Worm (Caenorhabditis elegans) whole organism, L2 larva: ENCODE data around the gene F01F1.15.

Experiments used
- C34F6.9 ChIP-seq: fragments of 150-350 bp; optimal IDR thresholded peaks from 2 replicates; lab custom pipeline; 2014; ENCODE audit warnings: missing biosample characterization, missing genetic modification characterization
- F13H6.1 ChIP-seq: sonication (generic microtip); optimal IDR thresholded peaks from 2 replicates; lab custom pipeline; 2016; ENCODE audit warnings: missing genetic modification characterization, missing compliant biosample characterization
- Y55F3AM.14 ChIP-seq: fragments of 200-800 bp; sonication (Bioruptor generic); optimal IDR thresholded peaks from 2 replicates; lab custom pipeline; 2018; ENCODE audit warnings: mild to moderate bottlenecking, missing genetic modification characterization, missing compliant biosample characterization
- ZK546.5 ChIP-seq: sonication (generic microtip); optimal IDR thresholded peaks from 2 replicates; lab custom pipeline; 2017; ENCODE audit warnings: missing biosample characterization, missing genetic modification characterization
- alr-1 ChIP-seq: fragments of 150-350 bp; optimal IDR thresholded peaks from 2 replicates; lab custom pipeline; 2014; ENCODE audit warnings: missing biosample characterization, missing genetic modification characterization
- ama-1 ChIP-seq: fragments of 150-350 bp; optimal IDR thresholded peaks from 2 replicates; lab custom pipeline; 2018; ENCODE audit warnings: inconsistent platforms
- blmp-1 ChIP-seq: sonication (generic microtip); optimal IDR thresholded peaks from 2 replicates; lab custom pipeline; 2017; ENCODE audit warnings: missing genetic modification characterization, mild to moderate bottlenecking, missing compliant biosample characterization, antibody characterized with exemption, moderate library complexity; ENCODE audit not compliant: insufficient read depth
- crh-2 ChIP-seq: sonication (generic microtip); optimal IDR thresholded peaks from 2 replicates; lab custom pipeline; 2017; ENCODE audit warnings: missing biosample characterization, missing genetic modification characterization
- dmd-4 ChIP-seq: sonication (generic microtip); optimal IDR thresholded peaks from 2 replicates; lab custom pipeline; 2017; ENCODE audit warnings: missing biosample characterization, missing genetic modification characterization
- elt-1 ChIP-seq: fragments of 150-350 bp; optimal IDR thresholded peaks from 2 replicates; lab custom pipeline; 2014; ENCODE audit warnings: missing biosample characterization, missing genetic modification characterization
- elt-3 ChIP-seq: sonication (generic microtip); optimal IDR thresholded peaks from 2 replicates; lab custom pipeline; 2017; ENCODE audit warnings: missing biosample characterization, missing genetic modification characterization
- gmeb-1 ChIP-seq: fragments of 150-350 bp; optimal IDR thresholded peaks from 2 replicates; lab custom pipeline; 2014; ENCODE audit warnings: missing biosample characterization, missing genetic modification characterization
- lin-11 ChIP-seq: fragments of 150-350 bp; sonication (generic microtip); optimal IDR thresholded peaks from 2 replicates; lab custom pipeline; 2014; ENCODE audit warnings: missing biosample characterization, missing genetic modification characterization, inconsistent platforms, mixed read lengths
- lin-13 ChIP-seq: fragments of 150-350 bp; optimal IDR thresholded peaks from 2 replicates; lab custom pipeline; 2014; ENCODE audit warnings: missing biosample characterization, missing genetic modification reagents, missing genetic modification characterization
- lsy-2 ChIP-seq, 2 experiments: fragments of 150-350 bp in 1 of 2; sonication (generic microtip) in 1 of 2; optimal IDR thresholded peaks; 2 replicates each; lab custom pipeline; 2014 to 2017; ENCODE audit warnings: missing biosample characterization in 2 of 2, missing genetic modification characterization in 2 of 2
- mab-5 ChIP-seq: fragments of 150-350 bp; optimal IDR thresholded peaks from 2 replicates; lab custom pipeline; 2014; ENCODE audit warnings: missing biosample characterization, missing genetic modification characterization
- mdl-1 ChIP-seq, 2 experiments: fragments of 150-350 bp in 1 of 2; sonication (generic microtip) in 1 of 2; optimal IDR thresholded peaks; 2 replicates each; lab custom pipeline; 2017; ENCODE audit warnings: missing biosample characterization in 2 of 2, missing genetic modification characterization in 2 of 2
- nhr-10 ChIP-seq: sonication (generic microtip); optimal IDR thresholded peaks from 2 replicates; lab custom pipeline; 2017; ENCODE audit warnings: missing biosample characterization, missing genetic modification characterization
- nhr-11 ChIP-seq: fragments of 150-350 bp; optimal IDR thresholded peaks from 2 replicates; lab custom pipeline; 2014; ENCODE audit warnings: missing biosample characterization, missing genetic modification characterization
- nhr-12 ChIP-seq: fragments of 150-350 bp; optimal IDR thresholded peaks from 2 replicates; lab custom pipeline; 2014; ENCODE audit warnings: missing biosample characterization, missing genetic modification characterization
- nhr-129 ChIP-seq: fragments of 150-350 bp; optimal IDR thresholded peaks from 2 replicates; lab custom pipeline; 2014; ENCODE audit warnings: missing biosample characterization, missing genetic modification characterization
- nhr-21 ChIP-seq: fragments of 150-350 bp; optimal IDR thresholded peaks from 2 replicates; lab custom pipeline; 2014; ENCODE audit warnings: missing biosample characterization, missing genetic modification characterization
- nhr-23 ChIP-seq: fragments of 150-350 bp; optimal IDR thresholded peaks from 2 replicates; lab custom pipeline; 2014; ENCODE audit warnings: missing biosample characterization, missing genetic modification reagents, missing genetic modification characterization
- nhr-237 ChIP-seq: fragments of 150-350 bp; optimal IDR thresholded peaks from 2 replicates; lab custom pipeline; 2014; ENCODE audit warnings: missing biosample characterization, missing genetic modification characterization
- nhr-25 ChIP-seq: fragments of 150-350 bp; sonication (generic microtip); optimal IDR thresholded peaks from 3 replicates; lab custom pipeline; 2014; ENCODE audit warnings: missing biosample characterization, missing genetic modification characterization
- nhr-6 ChIP-seq: fragments of 150-350 bp; optimal IDR thresholded peaks from 2 replicates; lab custom pipeline; 2014; ENCODE audit warnings: missing biosample characterization, missing genetic modification characterization
- nhr-77 ChIP-seq: fragments of 150-350 bp; optimal IDR thresholded peaks from 2 replicates; lab custom pipeline; 2014; ENCODE audit warnings: missing biosample characterization, missing genetic modification characterization
- peb-1 ChIP-seq: fragments of 150-350 bp; optimal IDR thresholded peaks from 2 replicates; lab custom pipeline; 2014; ENCODE audit warnings: missing biosample characterization, missing genetic modification characterization
- sem-4 ChIP-seq: fragments of 150-350 bp; optimal IDR thresholded peaks from 2 replicates; lab custom pipeline; 2014; ENCODE audit warnings: missing biosample characterization, missing genetic modification reagents, missing genetic modification characterization
- skn-1 ChIP-seq: sonication (generic microtip); optimal IDR thresholded peaks from 2 replicates; lab custom pipeline; 2017; ENCODE audit warnings: missing biosample characterization, missing genetic modification characterization
- sma-3 ChIP-seq: sonication (generic microtip); optimal IDR thresholded peaks from 2 replicates; lab custom pipeline; 2016; ENCODE audit warnings: missing genetic modification reagents, missing genetic modification characterization, missing compliant biosample characterization
- sma-9 ChIP-seq, 2 experiments: fragments of 150-350 bp in 1 of 2; sonication (generic microtip) in 1 of 2; optimal IDR thresholded peaks; 2 replicates each; lab custom pipeline; 2014 to 2016; ENCODE audit warnings: missing genetic modification characterization in 2 of 2, mild to moderate bottlenecking in 1 of 2, missing biosample characterization in 1 of 2, missing compliant biosample characterization in 1 of 2, missing genetic modification reagents in 1 of 2, moderate library complexity in 1 of 2
- unc-39 ChIP-seq: fragments of 150-350 bp; optimal IDR thresholded peaks from 2 replicates; lab custom pipeline; 2014; ENCODE audit warnings: missing biosample characterization, missing genetic modification characterization
- unc-55 ChIP-seq: fragments of 150-350 bp; sonication (generic microtip); optimal IDR thresholded peaks from 3 replicates; lab custom pipeline; 2014; ENCODE audit warnings: missing biosample characterization, missing genetic modification reagents, missing genetic modification characterization
- unc-62 ChIP-seq: fragments of 150-350 bp; optimal IDR thresholded peaks from 2 replicates; lab custom pipeline; 2014; ENCODE audit warnings: missing biosample characterization, missing genetic modification reagents, missing genetic modification characterization
- zag-1 ChIP-seq: fragments of 150-350 bp; optimal IDR thresholded peaks from 2 replicates; lab custom pipeline; 2014; ENCODE audit warnings: missing biosample characterization, missing genetic modification characterization
- ztf-11 ChIP-seq: sonication (generic microtip); optimal IDR thresholded peaks from 2 replicates; lab custom pipeline; 2017; ENCODE audit warnings: missing biosample characterization, missing genetic modification characterization
- ztf-4 ChIP-seq: fragments of 150-350 bp; optimal IDR thresholded peaks from 2 replicates; lab custom pipeline; 2014; ENCODE audit warnings: missing biosample characterization, missing genetic modification characterization

Gene F01F1.15

ce11 chrIII:5879291-5879968, 10.1 kb upstream of the F01F1.15 start, which contains the start of gene hpo-10:
Gene hpo-10 (plus strand): TSS chrIII:5879489.
- TF ChIP-seq peb-1 (tag; lab: Kevin White, UChicago) (no peak), nhr-12 (tag; lab: Kevin White, UChicago) (no peak), ZK546.5 (tag; lab: Kevin White, UChicago) (no peak), F13H6.1 (no peak), elt-3 (no peak), crh-2 (tag; lab: Kevin White, UChicago) (peak; percentile 52), nhr-10 (tag; lab: Kevin White, UChicago) (no peak), skn-1 (tag; lab: Kevin White, UChicago) (no peak), C34F6.9 (tag; lab: Kevin White, UChicago) (peak; percentile 56), zag-1 (no peak), unc-39 (tag; lab: Kevin White, UChicago) (no peak), blmp-1 (tag; lab: Kevin White, UChicago) (no peak), gmeb-1 (tag; lab: Kevin White, UChicago) (peak; percentile 1), Y55F3AM.14 (GFP tag; lab: Kevin White, UChicago) (no peak), lin-13 (peak; percentile 41), unc-55 (peak; percentile 55), nhr-77 (tag; lab: Kevin White, UChicago) (no peak), nhr-21 (tag; lab: Kevin White, UChicago) (no peak), nhr-6 (tag; lab: Kevin White, UChicago) (no peak), lsy-2 (tag; optimal IDR thresholded peaks at IDR 0.05; lab: Kevin White, UChicago) (peak; percentile 9 to 57), sem-4 (tag; lab: Kevin White, UChicago) (no peak), nhr-237 (tag; lab: Kevin White, UChicago) (no peak), lin-11 (no peak), ama-1 (lab: Kevin White, UChicago) (no peak), nhr-25 (peak; percentile 17), dmd-4 (no peak), nhr-129 (tag; lab: Kevin White, UChicago) (no peak), alr-1 (tag; lab: Kevin White, UChicago) (no peak), sma-3 (no peak), ztf-11 (tag; lab: Kevin White, UChicago) (no peak), unc-62 (GFP tag; lab: Kevin White, UChicago) (no peak)

- TF ChIP-seq lin-13 (no peak), crh-2 (tag; lab: Kevin White, UChicago) (no peak), C34F6.9 (tag; lab: Kevin White, UChicago) (peak; percentile 18), blmp-1 (tag; lab: Kevin White, UChicago) (peak; percentile 52), elt-1 (tag; lab: Kevin White, UChicago) (no peak), skn-1 (tag; lab: Kevin White, UChicago) (no peak), nhr-6 (tag; lab: Kevin White, UChicago) (no peak), mab-5 (no peak), nhr-23 (tag; lab: Kevin White, UChicago) (no peak), nhr-25 (peak; percentile 8), lsy-2 (tag; optimal IDR thresholded peaks at IDR 0.05; lab: Kevin White, UChicago) (peak in 1 of 2 experiments; percentile 76), mdl-1 (tag; optimal IDR thresholded peaks at IDR 0.05; lab: Kevin White, UChicago) (no peak), unc-55 (peak; percentile 15), nhr-237 (tag; lab: Kevin White, UChicago) (no peak)
- TF ChIP-seq, all 48 proteins: peak for 5
Measured at ce11 chrIII:5878215-5878614, 8.9 kb upstream of the F01F1.15 start, which contains the start of the genes mig-21 and F01F1.2. Gene mig-21 (minus strand): TSS chrIII:5878380. Gene F01F1.2 (plus strand): TSS chrIII:5878554.

ce11 chrIII:5876867-5877641, 7.7 kb upstream of the F01F1.15 start:
- no peak for TF ChIP-seq ztf-4 (tag; lab: Kevin White, UChicago)
- TF ChIP-seq unc-39 (tag; lab: Kevin White, UChicago) = no peak
- TF ChIP-seq sma-3 = peak; percentile 35
- no peak for TF ChIP-seq nhr-10 (tag; lab: Kevin White, UChicago)
- no peak for TF ChIP-seq ztf-11 (tag; lab: Kevin White, UChicago)
- peak; percentile 42 for TF ChIP-seq crh-2 (tag; lab: Kevin White, UChicago)
- TF ChIP-seq Y55F3AM.14 (GFP tag; lab: Kevin White, UChicago) = no peak
- TF ChIP-seq gmeb-1 (tag; lab: Kevin White, UChicago) = peak; percentile 21
- no peak for TF ChIP-seq nhr-11 (tag; lab: Kevin White, UChicago)
- no peak for TF ChIP-seq lin-11
- peak in 1 of 2 experiments; percentile 5 for TF ChIP-seq mdl-1 (tag; optimal IDR thresholded peaks at IDR 0.05; lab: Kevin White, UChicago)
- peak in 1 of 2 experiments; percentile 21 for TF ChIP-seq lsy-2 (tag; optimal IDR thresholded peaks at IDR 0.05; lab: Kevin White, UChicago)
- no peak for TF ChIP-seq sma-9 (GFP tag; optimal IDR thresholded peaks at IDR 0.05; lab: Kevin White, UChicago)
- no peak for TF ChIP-seq sma-9 (tag; optimal IDR thresholded peaks at IDR 0.05; lab: Kevin White, UChicago)
- peak; percentile 52 for TF ChIP-seq nhr-21 (tag; lab: Kevin White, UChicago)
